Fruit fly (Drosophila melanogaster) whole organism, wandering third instar larva: ENCODE results near the gene Smox.

ENCODE experiments used
- Abd-B ChIP-seq: fragments of >200 bp; optimal IDR thresholded peaks from 2 replicates; lab custom pipeline; 2017; ENCODE audit warnings: missing biosample characterization, missing genetic modification characterization
- CG32264 ChIP-seq: fragments of 200-800 bp; sonication (Bioruptor generic); optimal IDR thresholded peaks from 2 replicates; lab custom pipeline; 2016; ENCODE audit warnings: missing biosample characterization, missing genetic modification characterization
- CG9705 ChIP-seq: fragments of 200-800 bp; sonication (Bioruptor generic); optimal IDR thresholded peaks from 2 replicates; lab custom pipeline; 2018; ENCODE audit warnings: missing biosample characterization, mild to moderate bottlenecking, missing genetic modification characterization
- CrebA ChIP-seq: fragments of 200-800 bp; sonication (Bioruptor generic); optimal IDR thresholded peaks from 2 replicates; lab custom pipeline; 2016; ENCODE audit warnings: missing biosample characterization, mild to moderate bottlenecking, missing genetic modification characterization, borderline replicate concordance
- Dfd ChIP-seq: fragments of >200 bp; optimal IDR thresholded peaks from 2 replicates; lab custom pipeline; 2017; ENCODE audit warnings: missing biosample characterization, missing genetic modification characterization
- Dif ChIP-seq: fragments of 200-275, 200-300 bp; sonication (Bioruptor generic); optimal IDR thresholded peaks from 2 replicates; lab custom pipeline; 2018; ENCODE audit warnings: missing biosample characterization, missing genetic modification characterization; ENCODE audit not compliant: partially characterized antibody
- GATAd ChIP-seq: sonication (Bioruptor generic); optimal IDR thresholded peaks from 2 replicates; lab custom pipeline; 2016; ENCODE audit warnings: missing biosample characterization, missing genetic modification characterization
- HLH106 ChIP-seq: fragments of 200-800 bp; optimal IDR thresholded peaks from 3 replicates; lab custom pipeline; 2019; ENCODE audit warnings: missing biosample characterization, mild to moderate bottlenecking, missing genetic modification characterization, moderate library complexity
- Hnf4 ChIP-seq: fragments of 200-800 bp; sonication (Bioruptor generic); optimal IDR thresholded peaks from 2 replicates; lab custom pipeline; 2016; ENCODE audit warnings: missing biosample characterization, mild to moderate bottlenecking, missing genetic modification characterization
- Hr78 ChIP-seq: fragments of >200 bp; optimal IDR thresholded peaks from 2 replicates; lab custom pipeline; 2017; ENCODE audit warnings: missing biosample characterization, missing genetic modification characterization
- Hr83 ChIP-seq: fragments of 200-300 bp; sonication (Bioruptor generic); optimal IDR thresholded peaks from 2 replicates; lab custom pipeline; 2016; ENCODE audit warnings: missing biosample characterization, mild to moderate bottlenecking, missing genetic modification characterization, moderate library complexity; ENCODE audit not compliant: poor library complexity, severe bottlenecking
- Jra ChIP-seq: sonication (Bioruptor generic); optimal IDR thresholded peaks from 2 replicates; lab custom pipeline; 2016; ENCODE audit warnings: missing biosample characterization, missing genetic modification characterization
- Mio ChIP-seq: sonication (Bioruptor generic); optimal IDR thresholded peaks from 2 replicates; lab custom pipeline; 2016; ENCODE audit warnings: missing biosample characterization, missing genetic modification characterization
- Myc ChIP-seq: fragments of >200 bp; optimal IDR thresholded peaks from 2 replicates; lab custom pipeline; 2017
- N ChIP-seq: fragments of >200 bp; optimal IDR thresholded peaks from 2 replicates; lab custom pipeline; 2018; ENCODE audit warnings: missing biosample characterization, missing external identifiers, missing genetic modification characterization
- OdsH ChIP-seq: fragments of 200-800 bp; sonication (Bioruptor generic); optimal IDR thresholded peaks from 2 replicates; lab custom pipeline; 2016; ENCODE audit warnings: missing biosample characterization, mild to moderate bottlenecking, missing genetic modification characterization
- Rel ChIP-seq, 2 experiments: fragments of 200-800 bp; sonication (Bioruptor generic) in 1 of 2; optimal IDR thresholded peaks; 2 replicates in 1 of 2; 3 replicates in 1 of 2; lab custom pipeline; 2016 to 2019; ENCODE audit warnings: mild to moderate bottlenecking in 2 of 2, missing biosample characterization in 2 of 2, missing genetic modification characterization in 2 of 2, moderate library complexity in 1 of 2
- Sp1 ChIP-seq: fragments of 200-800 bp; sonication (Bioruptor generic); optimal IDR thresholded peaks from 3 replicates; lab custom pipeline; 2019; ENCODE audit warnings: missing biosample characterization, mild to moderate bottlenecking, missing genetic modification characterization, moderate library complexity
- Vsx2 ChIP-seq: fragments of 200-300, 225-300 bp; sonication (Bioruptor generic); optimal IDR thresholded peaks from 2 replicates; lab custom pipeline; 2018; ENCODE audit warnings: missing biosample characterization, missing genetic modification characterization; ENCODE audit not compliant: partially characterized antibody
- br ChIP-seq: fragments of 200-800 bp; sonication (Bioruptor generic); optimal IDR thresholded peaks from 2 replicates; lab custom pipeline; 2016; ENCODE audit warnings: missing biosample characterization, missing genetic modification characterization
- brk ChIP-seq: fragments of 200-800 bp; sonication (Bioruptor generic); optimal IDR thresholded peaks from 2 replicates; lab custom pipeline; 2016; ENCODE audit warnings: missing biosample characterization, mild to moderate bottlenecking, missing genetic modification characterization
- dl ChIP-seq, 2 experiments: fragments of 175-275, 200-275 bp in 1 of 2; fragments of 200-275 bp in 1 of 2; sonication (Bioruptor generic); optimal IDR thresholded peaks; lab custom pipeline; 2018; ENCODE audit warnings: mild to moderate bottlenecking in 2 of 2, missing biosample characterization in 2 of 2, missing genetic modification characterization in 2 of 2, moderate library complexity in 2 of 2; ENCODE audit not compliant: partially characterized antibody in 2 of 2, insufficient read depth in 1 of 2
- dmrt93B ChIP-seq: fragments of 200-800 bp; sonication (Bioruptor generic); optimal IDR thresholded peaks from 2 replicates; lab custom pipeline; 2018; ENCODE audit warnings: missing biosample characterization, mild to moderate bottlenecking, missing genetic modification characterization
- dsf ChIP-seq: sonication (Bioruptor generic); optimal IDR thresholded peaks from 2 replicates; lab custom pipeline; 2016; ENCODE audit warnings: missing biosample characterization, missing genetic modification characterization, borderline replicate concordance
- ey ChIP-seq: fragments of 200-800 bp; sonication (Bioruptor generic); optimal IDR thresholded peaks from 2 replicates; lab custom pipeline; 2016; ENCODE audit warnings: missing biosample characterization, missing genetic modification characterization
- foxo ChIP-seq, 2 experiments: fragments of 200-800 bp; sonication (Bioruptor generic); optimal IDR thresholded peaks; 2 replicates in 1 of 2; 3 replicates in 1 of 2; lab custom pipeline; 2016 to 2017; ENCODE audit warnings: missing biosample characterization in 2 of 2, missing genetic modification characterization in 2 of 2
- fru ChIP-seq: fragments of 200-800 bp; sonication (Bioruptor generic); optimal IDR thresholded peaks from 3 replicates; lab custom pipeline; 2016; ENCODE audit warnings: missing biosample characterization, mild to moderate bottlenecking, missing genetic modification characterization
- h ChIP-seq: fragments of 200-800 bp; sonication (Bioruptor generic); optimal IDR thresholded peaks from 3 replicates; lab custom pipeline; 2016; ENCODE audit warnings: missing biosample characterization, mild to moderate bottlenecking, missing genetic modification characterization
- jim ChIP-seq: fragments of 175-275, 200-325 bp; sonication (Bioruptor generic); optimal IDR thresholded peaks from 2 replicates; lab custom pipeline; 2016; ENCODE audit warnings: missing biosample characterization, mild to moderate bottlenecking, missing genetic modification characterization
- lola ChIP-seq: fragments of >200 bp; optimal IDR thresholded peaks from 2 replicates; lab custom pipeline; 2017; ENCODE audit warnings: missing biosample characterization, missing genetic modification characterization
- pan ChIP-seq: fragments of >200 bp; optimal IDR thresholded peaks from 2 replicates; lab custom pipeline; 2017
- psq ChIP-seq: fragments of 200-800 bp; sonication (Bioruptor generic); optimal IDR thresholded peaks from 3 replicates; lab custom pipeline; 2017; ENCODE audit warnings: missing biosample characterization, mild to moderate bottlenecking, missing genetic modification characterization, moderate library complexity
- rgr ChIP-seq: fragments of 200-800 bp; sonication (Bioruptor generic); optimal IDR thresholded peaks from 3 replicates; lab custom pipeline; 2016; ENCODE audit warnings: missing biosample characterization, mild to moderate bottlenecking, missing genetic modification characterization
- sage ChIP-seq: fragments of 200-800 bp; sonication (Bioruptor generic); optimal IDR thresholded peaks from 2 replicates; lab custom pipeline; 2016; ENCODE audit warnings: missing biosample characterization, mild to moderate bottlenecking, missing genetic modification characterization
- sv ChIP-seq: fragments of 200-800 bp; sonication (Bioruptor generic); optimal IDR thresholded peaks from 3 replicates; lab custom pipeline; 2016; ENCODE audit warnings: missing biosample characterization, missing genetic modification characterization
- tai ChIP-seq: sonication (Bioruptor generic); optimal IDR thresholded peaks from 2 replicates; lab custom pipeline; 2016; ENCODE audit warnings: missing biosample characterization, missing genetic modification characterization
- usp ChIP-seq: fragments of >200 bp; optimal IDR thresholded peaks from 2 replicates; lab custom pipeline; 2017; ENCODE audit warnings: missing biosample characterization, missing genetic modification characterization
- woc ChIP-seq: sonication (Bioruptor generic); optimal IDR thresholded peaks from 2 replicates; lab custom pipeline; 2016; ENCODE audit warnings: missing biosample characterization, mild to moderate bottlenecking, missing genetic modification characterization

Smox gene

DNA sequence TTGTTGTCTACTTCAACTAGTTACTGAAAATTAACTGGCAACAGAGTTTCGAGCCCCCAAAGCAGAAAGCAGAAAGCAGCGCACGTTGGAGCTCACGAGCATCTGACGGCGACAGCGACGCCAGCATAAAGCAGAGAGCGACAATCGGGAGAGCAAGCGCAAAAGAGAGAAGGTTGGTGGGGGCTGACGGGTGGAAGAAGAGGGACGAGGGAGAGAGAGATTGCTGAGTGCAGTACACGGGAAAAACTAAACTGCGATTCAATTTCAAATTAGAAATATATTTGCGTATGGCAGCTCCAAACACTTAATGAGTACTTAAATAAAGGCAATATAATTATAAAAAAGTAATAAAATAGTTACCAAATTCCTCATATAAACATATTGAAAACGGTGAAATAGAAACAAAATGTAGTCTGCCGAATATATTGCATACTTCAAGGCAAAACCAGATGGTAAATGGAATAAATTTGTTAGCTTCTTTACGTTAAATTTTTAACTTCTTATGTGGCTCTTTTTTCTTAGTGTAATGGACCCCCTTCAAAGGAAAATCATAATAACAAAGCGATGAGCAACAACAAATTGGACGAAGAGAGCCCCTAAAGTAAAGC lies 49.9 kb downstream of the Smox start (continued):
- TF ChIP-seq OdsH (GFP tag; lab: Kevin White, UChicago): peak; percentile 92
- TF ChIP-seq br: peak; percentile 89
- TF ChIP-seq Sp1: peak; percentile 97
- TF ChIP-seq Abd-B (GFP tag; lab: Kevin White, UChicago): no peak
- TF ChIP-seq foxo (GFP tag; optimal IDR thresholded peaks at IDR 0.05; lab: Kevin White, UChicago): peak in 1 of 2 experiments; percentile 94
- no peak for TF ChIP-seq Myc (lab: Kevin White, UChicago)
- peak; percentile 89 for TF ChIP-seq fru (GFP tag; lab: Kevin White, UChicago)
- TF ChIP-seq Mio (GFP tag; lab: Kevin White, UChicago): no peak
- peak; percentile 95 for TF ChIP-seq CG9705
- peak; percentile 36 for TF ChIP-seq Jra (GFP tag; lab: Kevin White, UChicago)
- no peak for TF ChIP-seq lola
- TF ChIP-seq sage: peak; percentile 89
- TF ChIP-seq CG32264 (GFP tag; lab: Kevin White, UChicago): peak; percentile 53
- no peak for TF ChIP-seq CrebA
- TF ChIP-seq ey: peak; percentile 86

DNA sequence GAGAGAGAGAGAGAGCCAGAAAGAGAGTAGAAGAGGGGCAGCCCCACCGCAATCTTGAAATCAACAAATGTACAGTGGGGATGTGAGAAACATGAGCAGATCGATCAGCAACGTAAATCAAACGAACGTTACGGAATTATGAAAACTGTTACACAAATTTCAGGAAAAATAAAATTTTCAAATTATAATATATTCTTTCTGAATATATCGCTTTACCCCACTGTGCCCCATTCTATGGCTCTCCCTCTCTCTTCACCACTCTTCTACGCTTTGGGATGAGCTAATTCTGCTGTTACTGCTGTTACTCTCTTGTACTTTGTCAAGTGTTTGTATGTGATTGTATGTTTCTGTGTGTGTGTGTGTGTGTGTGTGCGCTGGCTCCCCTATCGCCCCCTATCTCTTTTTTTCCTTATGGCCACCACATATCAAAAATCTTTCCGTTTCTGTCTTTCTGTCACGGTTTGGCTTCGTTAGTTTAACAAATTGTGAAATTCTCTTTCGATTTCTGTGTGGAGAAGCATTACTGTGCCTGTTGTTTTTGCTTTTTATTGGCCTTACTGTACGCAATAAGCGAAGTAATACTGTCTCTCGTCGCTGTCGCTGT lies 51.0 kb downstream of the Smox start:
- TF ChIP-seq Abd-B (GFP tag; lab: Kevin White, UChicago) (no peak), Mio (GFP tag; lab: Kevin White, UChicago) (no peak), GATAd (GFP tag; lab: Kevin White, UChicago) (peak; percentile 56), Hnf4 (GFP tag; lab: Kevin White, UChicago) (peak; percentile 84), dmrt93B (GFP tag; lab: Kevin White, UChicago) (peak; percentile 88), psq (GFP tag; lab: Kevin White, UChicago) (peak; percentile 93), Dif (GFP tag; lab: Kevin White, UChicago) (peak; percentile 66), Rel (GFP tag; optimal IDR thresholded peaks at IDR 0.05; lab: Kevin White, UChicago) (peak; percentile 88), Rel (tag; optimal IDR thresholded peaks at IDR 0.05; lab: Kevin White, UChicago) (peak; percentile 83), Hr78 (GFP tag; lab: Kevin White, UChicago) (no peak), rgr (GFP tag; lab: Kevin White, UChicago) (peak; percentile 96), Dfd (GFP tag; lab: Kevin White, UChicago) (peak; percentile 34), Vsx2 (GFP tag; lab: Kevin White, UChicago) (peak; percentile 17), br (peak; percentile 93), CrebA (no peak), ey (peak; percentile 95), usp (GFP tag; lab: Kevin White, UChicago) (no peak), HLH106 (peak; percentile 91), pan (no peak), fru (GFP tag; lab: Kevin White, UChicago) (peak; percentile 99), sv (GFP tag; lab: Kevin White, UChicago) (peak; percentile 98), CG32264 (GFP tag; lab: Kevin White, UChicago) (peak; percentile 75), dsf (GFP tag; lab: Kevin White, UChicago) (peak; percentile 20), brk (peak; percentile 91), foxo (GFP tag; optimal IDR thresholded peaks at IDR 0.05; lab: Kevin White, UChicago) (peak; percentile 31 to 97), lola (no peak), tai (peak; percentile 78), Myc (lab: Kevin White, UChicago) (no peak), woc (GFP tag; lab: Kevin White, UChicago) (peak; percentile 91), OdsH (GFP tag; lab: Kevin White, UChicago) (peak; percentile 96), Jra (GFP tag; lab: Kevin White, UChicago) (peak; percentile 67), dl (GFP tag; optimal IDR thresholded peaks at IDR 0.05; lab: Kevin White, UChicago; ENCODE audit: insufficient read depth in 1 of 2, partially characterized antibody in 2 of 2) (no peak), Sp1 (peak; percentile 92), CG9705 (peak; percentile 32), N (no peak), Hr83 (GFP tag; lab: Kevin White, UChicago) (peak; percentile 11), sage (peak; percentile 94), jim (GFP tag; lab: Kevin White, UChicago) (no peak), h (peak; percentile 97)
- TF ChIP-seq, all 38 proteins: peak for 27
